Fruit fly (Drosophila melanogaster): ENCODE results near the gene sip2.

sip2 gene

DNA sequence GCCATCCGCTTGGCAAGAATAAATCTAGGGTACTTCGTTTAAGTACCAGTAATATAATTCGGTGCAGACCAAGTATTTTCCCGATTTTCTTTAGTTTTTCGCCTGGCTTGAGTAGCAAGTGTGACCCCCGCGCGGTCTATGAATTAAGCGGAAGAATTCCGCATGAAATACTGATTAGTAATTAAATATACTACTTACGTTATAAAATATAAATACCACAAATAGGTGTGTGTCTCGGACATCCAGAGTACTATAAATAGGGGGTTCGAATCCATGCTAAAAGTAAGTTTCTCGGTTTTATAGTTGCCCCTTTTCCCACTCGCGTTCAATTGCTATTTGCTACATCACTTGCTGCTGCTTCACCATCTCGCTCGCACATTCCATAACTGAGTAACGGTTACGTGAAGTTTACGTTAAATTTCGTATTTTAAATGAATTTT, 7.7 kb upstream of the sip2 start, which contains the start of gene snRNP-U1-70K (continued):
- TF ChIP-seq CkIIα-i1 (GFP tag; IDR thresholded peaks at IDR 0.05) (no peak), CG31224 (GFP tag; IDR thresholded peaks at IDR 0.05) (no peak), da (GFP tag; optimal IDR thresholded peaks at IDR 0.05) (no peak), fd96Cb (tag; optimal IDR thresholded peaks at IDR 0.05) (no peak), z (GFP tag; IDR thresholded peaks at IDR 0.05) (no peak), CG6765 (GFP tag; optimal IDR thresholded peaks at IDR 0.05) (no peak), Gug (GFP tag; IDR thresholded peaks at IDR 0.05) (peak; percentile 20; the same call in 1 of the 4 replicates), HLHmδ (GFP tag; optimal IDR thresholded peaks at IDR 0.05) (no peak), NC2α (GFP tag; optimal IDR thresholded peaks at IDR 0.05) (no peak), CG12299 (tag; optimal IDR thresholded peaks at IDR 0.05) (no peak), CG10565 (GFP tag; optimal IDR thresholded peaks at IDR 0.05) (no peak), CG4820 (GFP tag; optimal IDR thresholded peaks at IDR 0.05) (no peak), grn (GFP tag; optimal IDR thresholded peaks at IDR 0.05) (no peak), Hr3 (GFP tag; optimal IDR thresholded peaks at IDR 0.05) (no peak), CG5180 (GFP tag; optimal IDR thresholded peaks at IDR 0.05) (no peak), eve (GFP tag; optimal IDR thresholded peaks at IDR 0.05) (no peak), CG7745 (tag; optimal IDR thresholded peaks at IDR 0.05) (peak; percentile 0), dimm (GFP tag; IDR thresholded peaks at IDR 0.05) (no peak), CG7928 (GFP tag; optimal IDR thresholded peaks at IDR 0.05) (peak; percentile 46), CG18011 (GFP tag; optimal IDR thresholded peaks at IDR 0.05) (peak; percentile 98), HLH4C (GFP tag; IDR thresholded peaks at IDR 0.05; ENCODE audit: partially characterized antibody) (no peak), dmrt11E (tag; optimal IDR thresholded peaks at IDR 0.05) (no peak), CG3407 (GFP tag; optimal IDR thresholded peaks at IDR 0.05) (no peak), ewg (GFP tag; optimal IDR thresholded peaks at IDR 0.05) (no peak), CG18476 (GFP tag; optimal IDR thresholded peaks at IDR 0.05) (no peak), CG12236 (GFP tag; optimal IDR thresholded peaks at IDR 0.05) (no peak), Oli (tag; optimal IDR thresholded peaks at IDR 0.05) (no peak), Bgb (GFP tag; IDR thresholded peaks at IDR 0.05; ENCODE audit: partially characterized antibody) (peak; percentile 65), cas (GFP tag; IDR thresholded peaks at IDR 0.05) (no peak), slp2 (GFP tag; optimal IDR thresholded peaks at IDR 0.05) (no peak), D (optimal IDR thresholded peaks at IDR 0.05) (no peak), D (GFP tag; optimal IDR thresholded peaks at IDR 0.05) (no peak), zen2 (GFP tag; IDR thresholded peaks at IDR 0.05; ENCODE audit: partially characterized antibody) (no peak), CG13123 (GFP tag; optimal IDR thresholded peaks at IDR 0.05) (no peak), CG17385 (GFP tag; optimal IDR thresholded peaks at IDR 0.05) (no peak), Blimp-1 (GFP tag; optimal IDR thresholded peaks at IDR 0.05) (no peak), ase (GFP tag; IDR thresholded peaks at IDR 0.05) (no peak), prd (optimal IDR thresholded peaks at IDR 0.05) (no peak), prd (GFP tag; IDR thresholded peaks at IDR 0.05) (no peak), Hey (tag; optimal IDR thresholded peaks at IDR 0.05) (no peak), Ets65A (GFP tag) (peak; percentile 7), CG3838 (GFP tag; optimal IDR thresholded peaks at IDR 0.05) (no peak), ind (GFP tag; optimal IDR thresholded peaks at IDR 0.05) (no peak), CG14965 (GFP tag; optimal IDR thresholded peaks at IDR 0.05; ENCODE audit: borderline replicate concordance) (no peak), CoRest (tag; optimal IDR thresholded peaks at IDR 0.05) (peak; percentile 26), sd (tag; optimal IDR thresholded peaks at IDR 0.05) (peak; percentile 92), HmgZ (tag; optimal IDR thresholded peaks at IDR 0.05) (peak; percentile 77), yki (optimal IDR thresholded peaks at IDR 0.05) (no peak), pita (GFP tag; optimal IDR thresholded peaks at IDR 0.05) (peak; percentile 94), hb (GFP tag; IDR thresholded peaks at IDR 0.05; ENCODE audit: partially characterized antibody) (no peak), ham (GFP tag; IDR thresholded peaks at IDR 0.05) (no peak), scrt (GFP tag; optimal IDR thresholded peaks at IDR 0.05) (no peak)

All from whole organism, embryonic.